Worm (Caenorhabditis elegans) whole organism, L4 larva: Measurements from ENCODE around the gene C29F5.1.
A peak's percentile ranks its signal among the peaks of the same experiment; 100 is the strongest.

ENCODE experiments used
- F10B5.3 ChIP-seq: sonication (generic microtip); optimal IDR thresholded peaks from 2 replicates; lab custom pipeline; 2016; ENCODE audit warnings: mild to moderate bottlenecking, missing genetic modification characterization, missing compliant biosample characterization
- F26F4.8 ChIP-seq: fragments of 200-800 bp; sonication (Bioruptor generic); conservative IDR thresholded peaks from 2 replicates; pipeline ENCODE4 v1.3.6; 2022; ENCODE audit warnings: missing genetic modification characterization, missing compliant biosample characterization
- F37D6.2 ChIP-seq: sonication (generic microtip); optimal IDR thresholded peaks from 2 replicates; lab custom pipeline; 2016; ENCODE audit warnings: mild to moderate bottlenecking, missing genetic modification characterization, missing compliant biosample characterization
- R02D3.7 ChIP-seq: fragments of 150-350 bp; sonication (generic microtip); optimal IDR thresholded peaks from 3 replicates; lab custom pipeline; 2014; ENCODE audit warnings: missing biosample characterization, missing genetic modification characterization
- T26A8.4 ChIP-seq: fragments of 200-800 bp; sonication (Bioruptor generic); IDR thresholded peaks from 2 replicates; pipeline ENCODE4 v1.3.6; 2022; ENCODE audit warnings: missing genetic modification characterization, missing compliant biosample characterization
- Y105C5A.15 ChIP-seq: fragments of 200-800 bp; sonication (Bioruptor generic); IDR thresholded peaks from 2 replicates; pipeline ENCODE4 v1.3.6; 2022; ENCODE audit warnings: missing genetic modification characterization, missing compliant biosample characterization
- Y5F2A.4 ChIP-seq: fragments of 200-800 bp; sonication (Bioruptor generic); optimal IDR thresholded peaks from 2 replicates; lab custom pipeline; 2018; ENCODE audit warnings: mild to moderate bottlenecking, missing genetic modification characterization, missing compliant biosample characterization
- ZK546.5 ChIP-seq, 2 experiments: sonication (generic microtip); optimal IDR thresholded peaks; 2 replicates each; lab custom pipeline; 2017; ENCODE audit warnings: missing biosample characterization in 2 of 2, missing genetic modification characterization in 2 of 2
- aha-1 ChIP-seq: fragments of 150-350 bp; peaks from one replicate; lab custom pipeline; 2014; ENCODE audit warnings: missing biosample characterization, missing genetic modification characterization
- aly-2 ChIP-seq: sonication (generic microtip); optimal IDR thresholded peaks from 2 replicates; lab custom pipeline; 2018; ENCODE audit warnings: missing biosample characterization, missing genetic modification characterization
- arid-1 ChIP-seq: fragments of 200-800 bp; sonication (Bioruptor generic); conservative IDR thresholded peaks from 2 replicates; pipeline ENCODE4 v1.3.6; 2022; ENCODE audit warnings: missing genetic modification reagents, missing genetic modification characterization, missing compliant biosample characterization
- attf-4 ChIP-seq: sonication (generic microtip); optimal IDR thresholded peaks from 3 replicates; lab custom pipeline; 2017; ENCODE audit warnings: missing biosample characterization, missing genetic modification characterization
- cey-2 ChIP-seq: sonication (generic microtip); optimal IDR thresholded peaks from 3 replicates; lab custom pipeline; 2017; ENCODE audit warnings: missing genetic modification characterization, mild to moderate bottlenecking, missing compliant biosample characterization, antibody characterized with exemption, borderline replicate concordance; ENCODE audit not compliant: insufficient read depth
- daf-8 ChIP-seq: fragments of 200-800 bp; sonication (Bioruptor generic); IDR thresholded peaks from 2 replicates; pipeline ENCODE4 v1.3.6; 2022; ENCODE audit warnings: missing genetic modification characterization, missing compliant biosample characterization
- dmd-9 ChIP-seq: fragments of 200-800 bp; sonication (Bioruptor generic); IDR thresholded peaks from 2 replicates; pipeline ENCODE4 v1.3.6; 2022; ENCODE audit warnings: missing genetic modification reagents, missing genetic modification characterization, missing compliant biosample characterization
- dpl-1 ChIP-seq: fragments of 150-350 bp; optimal IDR thresholded peaks from 2 replicates; lab custom pipeline; 2014; ENCODE audit warnings: missing biosample characterization, missing genetic modification reagents, missing genetic modification characterization
- duxl-1 ChIP-seq: sonication (generic microtip); optimal IDR thresholded peaks from 2 replicates; lab custom pipeline; 2016; ENCODE audit warnings: mild to moderate bottlenecking, missing genetic modification characterization, moderate library complexity, missing compliant biosample characterization; ENCODE audit not compliant: poor library complexity
- dve-1 ChIP-seq: sonication (generic microtip); optimal IDR thresholded peaks from 2 replicates; lab custom pipeline; 2017; ENCODE audit warnings: antibody characterized with exemption, mild to moderate bottlenecking, missing genetic modification characterization, missing compliant biosample characterization; ENCODE audit not compliant: insufficient read depth
- egl-27 ChIP-seq: sonication (generic microtip); optimal IDR thresholded peaks from 3 replicates; lab custom pipeline; 2017; ENCODE audit warnings: missing biosample characterization, missing genetic modification reagents, missing genetic modification characterization
- egl-43 ChIP-seq: fragments of 200-800 bp; sonication (Bioruptor generic); IDR thresholded peaks from 2 replicates; pipeline ENCODE4 v1.3.6; 2022; ENCODE audit warnings: missing genetic modification reagents, missing genetic modification characterization, missing compliant biosample characterization
- fkh-10 ChIP-seq: fragments of 150-350 bp; optimal IDR thresholded peaks from 2 replicates; lab custom pipeline; 2014; ENCODE audit warnings: missing biosample characterization, missing genetic modification reagents, missing genetic modification characterization
- fos-1 ChIP-seq: fragments of 150-350 bp; optimal IDR thresholded peaks from 2 replicates; lab custom pipeline; 2014; ENCODE audit warnings: missing biosample characterization, missing genetic modification characterization
- hif-1 ChIP-seq, 2 experiments: sonication (generic microtip); optimal IDR thresholded peaks; 2 replicates each; lab custom pipeline; 2016 to 2017; ENCODE audit warnings: missing compliant biosample characterization in 2 of 2, missing genetic modification characterization in 2 of 2, missing genetic modification reagents in 2 of 2, missing genotype in 2 of 2, mild to moderate bottlenecking in 1 of 2
- hmg-1.1 ChIP-seq: fragments of 200-800 bp; sonication (Bioruptor generic); IDR thresholded peaks from 2 replicates; pipeline ENCODE4 v1.3.6; 2022; ENCODE audit warnings: missing genetic modification reagents, missing genetic modification characterization, missing compliant biosample characterization
- jun-1 ChIP-seq: fragments of 150-350 bp; optimal IDR thresholded peaks from 2 replicates; lab custom pipeline; 2014; ENCODE audit warnings: missing biosample characterization, missing genetic modification reagents, missing genetic modification characterization
- lim-7 ChIP-seq: fragments of 200-800 bp; sonication (Bioruptor generic); IDR thresholded peaks from 2 replicates; pipeline ENCODE4 v1.3.6; 2022; ENCODE audit warnings: missing genetic modification characterization, missing compliant biosample characterization
- lin-15B ChIP-seq: fragments of 150-350 bp; sonication (generic microtip); optimal IDR thresholded peaks from 3 replicates; lab custom pipeline; 2014; ENCODE audit warnings: missing biosample characterization, missing genetic modification characterization
- lir-3 ChIP-seq: sonication (generic microtip); optimal IDR thresholded peaks from 2 replicates; lab custom pipeline; 2016; ENCODE audit warnings: mild to moderate bottlenecking, missing genetic modification characterization, missing compliant biosample characterization
- lsy-2 ChIP-seq, 2 experiments: fragments of 150-350 bp in 1 of 2; sonication (generic microtip) in 1 of 2; optimal IDR thresholded peaks; 2 replicates each; lab custom pipeline; 2014 to 2017; ENCODE audit warnings: missing biosample characterization in 2 of 2, missing genetic modification characterization in 2 of 2
- madf-5 ChIP-seq, 2 experiments: fragments of 200-800 bp; sonication (Bioruptor generic); IDR thresholded peaks; 2 replicates each; pipeline ENCODE4 v1.3.6; 2022; ENCODE audit warnings: missing compliant biosample characterization in 2 of 2, missing genetic modification characterization in 2 of 2
- mxl-3 ChIP-seq: fragments of 200-800 bp; sonication (Bioruptor generic); optimal IDR thresholded peaks from 2 replicates; lab custom pipeline; 2018; ENCODE audit warnings: mild to moderate bottlenecking, missing genetic modification characterization, missing compliant biosample characterization
- nhr-102 ChIP-seq: sonication (generic microtip); optimal IDR thresholded peaks from 2 replicates; lab custom pipeline; 2016; ENCODE audit warnings: mild to moderate bottlenecking, missing genetic modification characterization, moderate library complexity, missing compliant biosample characterization
- nhr-11 ChIP-seq: fragments of 150-350 bp; optimal IDR thresholded peaks from 2 replicates; lab custom pipeline; 2014; ENCODE audit warnings: missing biosample characterization, missing genetic modification characterization
- nhr-111 ChIP-seq: fragments of 200-800 bp; sonication (Bioruptor generic); optimal IDR thresholded peaks from 2 replicates; lab custom pipeline; 2018; ENCODE audit warnings: mild to moderate bottlenecking, missing genetic modification characterization, missing compliant biosample characterization
- nhr-42 ChIP-seq: fragments of 200-800 bp; sonication (Bioruptor generic); IDR thresholded peaks from 2 replicates; pipeline ENCODE4 v1.3.6; 2022; ENCODE audit warnings: missing genetic modification characterization, missing compliant biosample characterization
- nhr-48 ChIP-seq: sonication (generic microtip); optimal IDR thresholded peaks from 2 replicates; lab custom pipeline; 2016; ENCODE audit warnings: mild to moderate bottlenecking, missing genetic modification characterization, missing compliant biosample characterization
- nhr-6 ChIP-seq: fragments of 150-350 bp; optimal IDR thresholded peaks from 2 replicates; lab custom pipeline; 2014; ENCODE audit warnings: missing biosample characterization, missing genetic modification characterization
- nhr-76 ChIP-seq: fragments of 150-350 bp; optimal IDR thresholded peaks from 2 replicates; lab custom pipeline; 2014; ENCODE audit warnings: missing biosample characterization, missing genetic modification characterization
- php-3 ChIP-seq: fragments of 200-800 bp; sonication (Bioruptor generic); IDR thresholded peaks from 2 replicates; pipeline ENCODE4 v1.3.6; 2022; ENCODE audit warnings: missing genetic modification reagents, missing genetic modification characterization, missing compliant biosample characterization
- saeg-2 ChIP-seq: fragments of 200-800 bp; sonication (Bioruptor generic); IDR thresholded peaks from 2 replicates; pipeline ENCODE4 v1.3.6; 2022; ENCODE audit warnings: missing genetic modification reagents, missing genetic modification characterization, missing compliant biosample characterization
- skn-1 ChIP-seq: fragments of 150-350 bp; optimal IDR thresholded peaks from 2 replicates; lab custom pipeline; 2014; ENCODE audit warnings: missing biosample characterization, missing genetic modification characterization
- snpc-1.2 ChIP-seq: fragments of 200-800 bp; sonication (Bioruptor generic); IDR thresholded peaks from 2 replicates; pipeline ENCODE4 v1.3.6; 2022; ENCODE audit warnings: missing genetic modification reagents, missing genetic modification characterization, missing compliant biosample characterization
- spr-3 ChIP-seq: fragments of 200-800 bp; sonication (Bioruptor generic); optimal IDR thresholded peaks from 2 replicates; lab custom pipeline; 2018; ENCODE audit warnings: mild to moderate bottlenecking, missing genetic modification characterization, missing compliant biosample characterization
- tra-1 ChIP-seq: fragments of 200-800 bp; sonication (Bioruptor generic); IDR thresholded peaks from 2 replicates; pipeline ENCODE4 v1.3.6; 2022; ENCODE audit warnings: missing genetic modification reagents, missing genetic modification characterization, missing compliant biosample characterization
- unc-130 ChIP-seq: sonication (generic microtip); optimal IDR thresholded peaks from 2 replicates; lab custom pipeline; 2016; ENCODE audit warnings: missing genetic modification reagents, missing genetic modification characterization, missing compliant biosample characterization
- unc-39 ChIP-seq: sonication (generic microtip); optimal IDR thresholded peaks from 2 replicates; lab custom pipeline; 2017; ENCODE audit warnings: missing biosample characterization, missing genetic modification characterization
- zfp-2 ChIP-seq: sonication (generic microtip); optimal IDR thresholded peaks from 2 replicates; lab custom pipeline; 2016; ENCODE audit warnings: mild to moderate bottlenecking, missing genetic modification characterization, missing compliant biosample characterization
- zfp-3 ChIP-seq: fragments of 200-800 bp; sonication (Bioruptor generic); conservative IDR thresholded peaks from 2 replicates; pipeline ENCODE4 v1.3.6; 2022; ENCODE audit warnings: missing genetic modification reagents, missing genetic modification characterization, missing compliant biosample characterization
- zip-11 ChIP-seq: fragments of 200-800 bp; sonication (Bioruptor generic); IDR thresholded peaks from 2 replicates; pipeline ENCODE4 v1.3.6; 2022; ENCODE audit warnings: missing genetic modification characterization, missing compliant biosample characterization
- zip-2 ChIP-seq: fragments of 150-350 bp; optimal IDR thresholded peaks from 2 replicates; lab custom pipeline; 2014; ENCODE audit warnings: missing biosample characterization, missing genetic modification characterization
- ztf-7 ChIP-seq: fragments of 150-350 bp; optimal IDR thresholded peaks from 2 replicates; lab custom pipeline; 2014; ENCODE audit warnings: missing biosample characterization, missing genetic modification characterization

Gene C29F5.1

ce11 chrII:6269805-6270414 lies 33.4 kb upstream of the C29F5.1 start, which contains the start of gene F13H8.2 (continued):
- TF ChIP-seq snpc-1.2 (GFP tag; lab: Robert Waterston, UW) (peak; percentile 61; the same call in 1 of the 2 replicates), spr-3 (GFP tag; lab: Kevin White, UChicago) (no peak), saeg-2 (GFP tag; lab: Robert Waterston, UW) (no peak), hif-1 (tag; optimal IDR thresholded peaks at IDR 0.05; lab: Kevin White, UChicago) (peak in 1 of 2 experiments; percentile 58), cey-2 (tag; lab: Kevin White, UChicago) (no peak), aha-1 (tag; lab: Kevin White, UChicago) (no peak), Y5F2A.4 (GFP tag; lab: Kevin White, UChicago) (no peak), lir-3 (tag; lab: Kevin White, UChicago) (no peak), ZK546.5 (tag; optimal IDR thresholded peaks at IDR 0.05; lab: Kevin White, UChicago) (no peak), lsy-2 (tag; optimal IDR thresholded peaks at IDR 0.05; lab: Kevin White, UChicago) (peak; percentile 26 to 80), nhr-102 (no peak), nhr-6 (peak; percentile 36), lin-15B (tag; lab: Kevin White, UChicago) (no peak), dve-1 (tag; lab: Kevin White, UChicago) (peak; percentile 40), nhr-42 (peak; percentile 67; the same call in 1 of the 2 replicates), mxl-3 (GFP tag; lab: Kevin White, UChicago) (peak; percentile 20), dmd-9 (GFP tag; lab: Robert Waterston, UW) (peak; percentile 71), nhr-11 (tag; lab: Kevin White, UChicago) (peak; percentile 27), fos-1 (tag; lab: Kevin White, UChicago) (no peak), dpl-1 (peak; percentile 95), ztf-7 (tag; lab: Kevin White, UChicago) (no peak), jun-1 (tag; lab: Kevin White, UChicago) (no peak), zfp-3 (0 out of 2 replicates have a peak, but pooled peaks have one; percentile 17), arid-1 (GFP tag; lab: Robert Waterston, UW) (peak; percentile 93), R02D3.7 (tag; lab: Kevin White, UChicago) (no peak), attf-4 (no peak), egl-27 (tag; lab: Kevin White, UChicago) (no peak), Y105C5A.15 (GFP tag; lab: Robert Waterston, UW) (no peak), fkh-10 (GFP tag; lab: Kevin White, UChicago) (no peak), F37D6.2 (tag; lab: Kevin White, UChicago) (peak; percentile 42), unc-39 (no peak), tra-1 (GFP tag; lab: Robert Waterston, UW) (peak; percentile 62; the same call in 1 of the 2 replicates), hmg-1.1 (GFP tag; lab: Robert Waterston, UW) (peak; percentile 90), nhr-111 (GFP tag; lab: Kevin White, UChicago) (no peak), nhr-48 (tag; lab: Kevin White, UChicago) (peak; percentile 22), madf-5 (GFP tag; IDR thresholded peaks at IDR 0.05; lab: Robert Waterston, UW) (no peak), lim-7 (GFP tag; lab: Robert Waterston, UW) (no peak), skn-1 (tag; lab: Kevin White, UChicago) (no peak), T26A8.4 (GFP tag; lab: Robert Waterston, UW) (peak; percentile 76), daf-8 (GFP tag; lab: Robert Waterston, UW) (no peak), duxl-1 (peak; percentile 41), php-3 (GFP tag; lab: Robert Waterston, UW) (0 out of 2 replicates have a peak, but pooled peaks have one; percentile 36), unc-130 (GFP tag; lab: Kevin White, UChicago) (peak; percentile 69), egl-43 (GFP tag; lab: Robert Waterston, UW) (peak; percentile 78), F10B5.3 (tag; lab: Kevin White, UChicago) (no peak), nhr-76 (no peak), zfp-2 (tag; lab: Kevin White, UChicago) (no peak), aly-2 (tag; lab: Kevin White, UChicago) (no peak), zip-2 (tag; lab: Kevin White, UChicago) (no peak), F26F4.8 (no peak), zip-11 (GFP tag; lab: Robert Waterston, UW) (no peak)
